Fruit fly (Drosophila melanogaster): ENCODE results near the gene nero.

nero gene

dm6 chr3R:31736776-31737175, 10.6 kb downstream of the nero start, which contains the start of the genes CstF50 and CG11563 (continued):
- TF ChIP-seq CG17186 (GFP tag; optimal IDR thresholded peaks at IDR 0.05) (no peak), HLH4C (GFP tag; IDR thresholded peaks at IDR 0.05; ENCODE audit: partially characterized antibody) (peak; percentile 42; the same call in 2 of the 3 replicates), stwl (tag; optimal IDR thresholded peaks at IDR 0.05) (no peak), CG13287 (GFP tag; IDR thresholded peaks at IDR 0.05; ENCODE audit: partially characterized antibody) (peak; percentile 76), C15 (GFP tag; IDR thresholded peaks at IDR 0.05) (no peak), Mes4 (GFP tag; optimal IDR thresholded peaks at IDR 0.05) (no peak), trem (tag; optimal IDR thresholded peaks at IDR 0.05) (peak; percentile 56)

- TF ChIP-seq sisA (GFP tag; IDR thresholded peaks at IDR 0.05), result no peak
- peak; percentile 51; the same call in 1 of the 2 replicates for TF ChIP-seq CG6272 (GFP tag; IDR thresholded peaks at IDR 0.05)
- peak; percentile 26 for TF ChIP-seq Med (GFP tag)
- TF ChIP-seq Ets65A (GFP tag), result peak; percentile 77
- TF ChIP-seq CG5953 (GFP tag; IDR thresholded peaks at IDR 0.05), result peak; percentile 41; the same call in 1 of the 2 replicates
- peak; percentile 40; the same call in 1 of the 2 replicates for TF ChIP-seq chm (GFP tag; IDR thresholded peaks at IDR 0.05)
- 0 out of 2 replicates have a peak, but pooled peaks have one; percentile 26 for TF ChIP-seq Oaz (GFP tag; IDR thresholded peaks at IDR 0.05)
- TF ChIP-seq Bgb (GFP tag; IDR thresholded peaks at IDR 0.05; ENCODE audit: partially characterized antibody), result no peak
- TF ChIP-seq ttk (GFP tag; IDR thresholded peaks at IDR 0.05), result peak; percentile 41; the same call in 1 of the 2 replicates
Measured at dm6 chr3R:31727773-31728172, 19.6 kb downstream of the nero start.

- TF ChIP-seq GATAe (GFP tag; conservative IDR thresholded peaks at IDR 0.05) (0 out of 2 replicates have a peak, but pooled peaks have one; percentile 11), CG32767 (GFP tag; IDR thresholded peaks at IDR 0.05) (no peak), Med (GFP tag) (peak; percentile 52), vvl (GFP tag; IDR thresholded peaks at IDR 0.05) (peak; percentile 35; the same call in 1 of the 2 replicates), CG17359 (tag; optimal IDR thresholded peaks at IDR 0.05) (no peak), CG1603 (tag; optimal IDR thresholded peaks at IDR 0.05) (peak; percentile 3), sens (GFP tag) (peak; percentile 77), dm (GFP tag; optimal IDR thresholded peaks at IDR 0.05) (peak; percentile 3), luna (GFP tag; optimal IDR thresholded peaks at IDR 0.05) (no peak), CG2875 (GFP tag; optimal IDR thresholded peaks at IDR 0.05) (no peak), CG3995 (GFP tag; optimal IDR thresholded peaks at IDR 0.05) (peak; percentile 63), CG34422 (GFP tag; IDR thresholded peaks at IDR 0.05) (0 out of 3 replicates have a peak, but pooled peaks have one; percentile 18), CG13424 (tag; optimal IDR thresholded peaks at IDR 0.05) (no peak), Hey (tag; optimal IDR thresholded peaks at IDR 0.05) (peak; percentile 13), BtbVII (GFP tag; optimal IDR thresholded peaks at IDR 0.05) (no peak)
Measured at dm6 chr3R:31726286-31726685, 21.1 kb downstream of the nero start.

dm6 chr3R:31725486-31726227, 21.7 kb downstream of the nero start:
- TF ChIP-seq Opbp (GFP tag; IDR thresholded peaks at IDR 0.05; ENCODE audit: partially characterized antibody), result 0 out of 3 replicates have a peak, but pooled peaks have one; percentile 28
- no peak for TF ChIP-seq hth (optimal IDR thresholded peaks at IDR 0.05)
- no peak for TF ChIP-seq HmgD (GFP tag; optimal IDR thresholded peaks at IDR 0.05)
- TF ChIP-seq Hr39 (optimal IDR thresholded peaks at IDR 0.05), result no peak
- TF ChIP-seq bsh (GFP tag; optimal IDR thresholded peaks at IDR 0.05), result no peak
- TF ChIP-seq CG11085 (GFP tag; IDR thresholded peaks at IDR 0.05), result no peak
- no peak for TF ChIP-seq sc (optimal IDR thresholded peaks at IDR 0.05)
- no peak for TF ChIP-seq sc (GFP tag; optimal IDR thresholded peaks at IDR 0.05)
- TF ChIP-seq tx (GFP tag; optimal IDR thresholded peaks at IDR 0.05), result no peak
- TF ChIP-seq kay (GFP tag; optimal IDR thresholded peaks at IDR 0.05), result no peak
- TF ChIP-seq croc (GFP tag; conservative IDR thresholded peaks at IDR 0.05), result no peak
- no peak for TF ChIP-seq Doc3 (GFP tag; IDR thresholded peaks at IDR 0.05; ENCODE audit: partially characterized antibody)
- TF ChIP-seq vvl (GFP tag; IDR thresholded peaks at IDR 0.05), result no peak
- peak; percentile 67 for TF ChIP-seq kni (GFP tag; optimal IDR thresholded peaks at IDR 0.05)
- no peak for TF ChIP-seq her (GFP tag; optimal IDR thresholded peaks at IDR 0.05)
- TF ChIP-seq jigr1 (GFP tag; IDR thresholded peaks at IDR 0.05), result no peak
- TF ChIP-seq Eip74EF (GFP tag; optimal IDR thresholded peaks at IDR 0.05), result peak in 1 of 2 experiments; percentile 2
- peak; percentile 83; the same call in 1 of the 2 replicates for TF ChIP-seq aop (GFP tag; IDR thresholded peaks at IDR 0.05)
